Fruit fly (Drosophila melanogaster) whole organism, embryonic: ENCODE results near the gene CAH3.

Source experiments
- Bgb ChIP-seq: fragments of 200-800 bp; sonication (Bioruptor generic); IDR thresholded peaks from 2 replicates; pipeline ENCODE4 v1.3.6; 2022; ENCODE audit warnings: missing biosample characterization, missing genetic modification characterization; ENCODE audit not compliant: partially characterized antibody
- CG10321 ChIP-seq: fragments of 200-800 bp; sonication (Bioruptor generic); IDR thresholded peaks from 2 replicates; pipeline ENCODE4 v1.3.6; 2022; ENCODE audit warnings: missing biosample characterization, missing genetic modification characterization
- CG10462 ChIP-seq: fragments of 200-800 bp; sonication (Bioruptor generic); optimal IDR thresholded peaks from 2 replicates; lab custom pipeline; 2016; ENCODE audit warnings: missing biosample characterization, missing genetic modification characterization
- CG12219 ChIP-seq: fragments of 200-800 bp; sonication (Bioruptor generic); optimal IDR thresholded peaks from 3 replicates; lab custom pipeline; 2018; ENCODE audit warnings: missing biosample characterization, mild to moderate bottlenecking, missing genetic modification characterization
- CG15601 ChIP-seq: fragments of 200-800 bp; sonication (Bioruptor generic); optimal IDR thresholded peaks from 3 replicates; lab custom pipeline; 2019; ENCODE audit warnings: missing biosample characterization, mild to moderate bottlenecking, missing genetic modification characterization, moderate library complexity
- CG16779 ChIP-seq: fragments of 200-800 bp; sonication (Bioruptor generic); IDR thresholded peaks from 2 replicates; pipeline ENCODE4 v1.3.6; 2022; ENCODE audit warnings: missing biosample characterization, missing genetic modification characterization
- CG17328 ChIP-seq: fragments of 200-800 bp; sonication (Bioruptor generic); IDR thresholded peaks from 2 replicates; pipeline ENCODE4 v1.3.6; 2022; ENCODE audit warnings: missing biosample characterization, missing genetic modification characterization
- CG18262 ChIP-seq: fragments of 200-800 bp; optimal IDR thresholded peaks from 3 replicates; lab custom pipeline; 2019; ENCODE audit warnings: missing biosample characterization, mild to moderate bottlenecking, missing genetic modification characterization, moderate library complexity
- CG1832 ChIP-seq: fragments of 200-800 bp; sonication (Bioruptor generic); optimal IDR thresholded peaks from 2 replicates; lab custom pipeline; 2017; ENCODE audit warnings: missing biosample characterization, mild to moderate bottlenecking, missing genetic modification characterization, inconsistent platforms
- CG18619 ChIP-seq: fragments of 200-800 bp; sonication (Bioruptor generic); optimal IDR thresholded peaks from 3 replicates; lab custom pipeline; 2017; ENCODE audit warnings: missing biosample characterization, mild to moderate bottlenecking, missing genetic modification characterization
- CG2129 ChIP-seq: fragments of 200-800 bp; sonication (Bioruptor generic); IDR thresholded peaks from 2 replicates; pipeline ENCODE4 v1.3.6; 2022; ENCODE audit warnings: missing biosample characterization, missing genetic modification characterization; ENCODE audit not compliant: partially characterized antibody
- CG3065 ChIP-seq: fragments of 200-800 bp; sonication (Bioruptor generic); optimal IDR thresholded peaks from 2 replicates; lab custom pipeline; 2016; ENCODE audit warnings: missing biosample characterization, missing genetic modification characterization
- CG32767 ChIP-seq: fragments of 200-800 bp; sonication (Bioruptor generic); IDR thresholded peaks from 2 replicates; pipeline ENCODE4 v1.3.6; 2022; ENCODE audit warnings: missing biosample characterization, missing genetic modification characterization
- CG3838 ChIP-seq: fragments of 200-800 bp; sonication (Bioruptor generic); optimal IDR thresholded peaks from 3 replicates; lab custom pipeline; 2016; ENCODE audit warnings: missing biosample characterization, missing genetic modification characterization
- CG6683 ChIP-seq: fragments of 200-800 bp; sonication (Bioruptor generic); optimal IDR thresholded peaks from 2 replicates; lab custom pipeline; 2017; ENCODE audit warnings: missing biosample characterization, mild to moderate bottlenecking, missing genetic modification characterization, missing genetic modification reagents
- CG6813 ChIP-seq: fragments of 200-800 bp; sonication (Bioruptor generic); optimal IDR thresholded peaks from 2 replicates; lab custom pipeline; 2017; ENCODE audit warnings: missing biosample characterization, missing genetic modification characterization, mild to moderate bottlenecking, moderate library complexity, missing genetic modification reagents
- CG7271 ChIP-seq: fragments of 200-800 bp; sonication (Bioruptor generic); optimal IDR thresholded peaks from 2 replicates; lab custom pipeline; 2018; ENCODE audit warnings: missing biosample characterization, mild to moderate bottlenecking, missing genetic modification characterization, moderate library complexity
- CG8089 ChIP-seq: fragments of 200-800 bp; sonication (Bioruptor generic); optimal IDR thresholded peaks from 3 replicates; lab custom pipeline; 2016; ENCODE audit warnings: missing biosample characterization, missing genetic modification characterization
- CG8359 ChIP-seq: fragments of 200-800 bp; sonication (Bioruptor generic); optimal IDR thresholded peaks from 2 replicates; lab custom pipeline; 2017; ENCODE audit warnings: missing biosample characterization, mild to moderate bottlenecking, missing genetic modification characterization, borderline replicate concordance
- CTCF ChIP-seq: fragments of 200-800 bp; sonication (Bioruptor generic); optimal IDR thresholded peaks from 2 replicates; lab custom pipeline; 2017; ENCODE audit warnings: missing biosample characterization, mild to moderate bottlenecking, missing genetic modification characterization, moderate library complexity
- Chrac-16 ChIP-seq: fragments of 200-800 bp; sonication (Bioruptor generic); optimal IDR thresholded peaks from 3 replicates; lab custom pipeline; 2016; ENCODE audit warnings: missing biosample characterization, missing genetic modification characterization
- D19B ChIP-seq: fragments of 200-800 bp; sonication (Bioruptor generic); optimal IDR thresholded peaks from 2 replicates; lab custom pipeline; 2017; ENCODE audit warnings: missing biosample characterization, mild to moderate bottlenecking, missing genetic modification characterization
- Doc2 ChIP-seq: fragments of 200-800 bp; sonication (Bioruptor generic); IDR thresholded peaks from 2 replicates; pipeline ENCODE4 v1.3.6; 2022; ENCODE audit warnings: missing biosample characterization, missing genetic modification characterization
- Ets65A ChIP-seq: fragments of 200-800 bp; sonication (Bioruptor generic); peaks from one replicate; lab custom pipeline; 2016; ENCODE audit warnings: missing biosample characterization, missing genetic modification characterization
- GATAe ChIP-seq: fragments of 200-800 bp; sonication (Bioruptor generic); conservative IDR thresholded peaks from 2 replicates; pipeline ENCODE4 v1.3.6; 2022; ENCODE audit warnings: missing biosample characterization, missing genetic modification characterization
- Hr3 ChIP-seq: fragments of 200-800 bp; sonication (Bioruptor generic); optimal IDR thresholded peaks from 3 replicates; lab custom pipeline; 2016; ENCODE audit warnings: missing biosample characterization, missing genetic modification characterization
- Max ChIP-seq: fragments of 200-800 bp; sonication (Bioruptor generic); optimal IDR thresholded peaks from 2 replicates; lab custom pipeline; 2016; ENCODE audit warnings: missing biosample characterization, mild to moderate bottlenecking, missing genetic modification characterization
- Mrtf ChIP-seq: fragments of 200-800 bp; sonication (Bioruptor generic); IDR thresholded peaks from 3 replicates; pipeline ENCODE4 v1.3.6; 2022; ENCODE audit warnings: missing biosample characterization, missing genetic modification characterization
- NC2α ChIP-seq: fragments of 200-800 bp; sonication (Bioruptor generic); optimal IDR thresholded peaks from 2 replicates; lab custom pipeline; 2016; ENCODE audit warnings: missing biosample characterization, missing genetic modification characterization
- NK7.1 ChIP-seq: fragments of 200-800 bp; sonication (Bioruptor generic); optimal IDR thresholded peaks from 3 replicates; lab custom pipeline; 2016; ENCODE audit warnings: missing biosample characterization, missing genetic modification characterization
- Poxn ChIP-seq: fragments of 200-800 bp; sonication (Bioruptor generic); IDR thresholded peaks from 2 replicates; pipeline ENCODE4 v1.3.6; 2022; ENCODE audit warnings: missing biosample characterization, missing genetic modification characterization
- Sox100B ChIP-seq: fragments of 200-800 bp; sonication (Bioruptor generic); optimal IDR thresholded peaks from 3 replicates; lab custom pipeline; 2018; ENCODE audit warnings: missing biosample characterization, mild to moderate bottlenecking, missing genetic modification characterization
- aop ChIP-seq: fragments of 200-800 bp; sonication (Bioruptor generic); IDR thresholded peaks from 2 replicates; pipeline ENCODE4 v1.3.6; 2022; ENCODE audit warnings: missing biosample characterization, missing genetic modification characterization
- ato ChIP-seq: fragments of 200-800 bp; sonication (Bioruptor generic); IDR thresholded peaks from 2 replicates; pipeline ENCODE4 v1.3.6; 2022; ENCODE audit warnings: missing biosample characterization, missing genetic modification characterization; ENCODE audit not compliant: partially characterized antibody
- cad ChIP-seq: fragments of >200 bp; optimal IDR thresholded peaks from 2 replicates; lab custom pipeline; 2017; ENCODE audit warnings: missing biosample characterization, missing genetic modification characterization
- chinmo ChIP-seq: fragments of 200-800 bp; sonication (Bioruptor generic); IDR thresholded peaks from 4 replicates; pipeline ENCODE4 v1.3.6; 2022; ENCODE audit warnings: missing biosample characterization, missing genetic modification characterization; ENCODE audit not compliant: partially characterized antibody
- croc ChIP-seq: fragments of 200-800 bp; sonication (Bioruptor generic); conservative IDR thresholded peaks from 3 replicates; pipeline ENCODE4 v1.3.6; 2022; ENCODE audit warnings: missing biosample characterization, missing genetic modification characterization
- eve ChIP-seq, 2 experiments: fragments of >200 bp; optimal IDR thresholded peaks; 2 replicates each; lab custom pipeline; 2017; ENCODE audit warnings: missing biosample characterization in 2 of 2, missing genetic modification characterization in 2 of 2
- gt ChIP-seq: fragments of 200-800 bp; sonication (Bioruptor generic); IDR thresholded peaks from 2 replicates; pipeline ENCODE4 v1.3.6; 2022; ENCODE audit warnings: missing biosample characterization, missing genetic modification characterization
- hbn ChIP-seq: fragments of 200-800 bp; sonication (Bioruptor generic); IDR thresholded peaks from 2 replicates; pipeline ENCODE4 v1.3.6; 2022; ENCODE audit warnings: missing biosample characterization, missing genetic modification characterization; ENCODE audit not compliant: partially characterized antibody
- mirr ChIP-seq: fragments of 200-800 bp; sonication (Bioruptor generic); optimal IDR thresholded peaks from 3 replicates; lab custom pipeline; 2018; ENCODE audit warnings: missing biosample characterization, mild to moderate bottlenecking, missing genetic modification characterization
- nmo ChIP-seq: fragments of 200-800 bp; sonication (Bioruptor generic); optimal IDR thresholded peaks from 2 replicates; lab custom pipeline; 2018; ENCODE audit warnings: missing biosample characterization, mild to moderate bottlenecking, missing genetic modification characterization, moderate library complexity
- odd ChIP-seq: fragments of 200-800 bp; sonication (Bioruptor generic); optimal IDR thresholded peaks from 2 replicates; lab custom pipeline; 2017; ENCODE audit warnings: missing biosample characterization, mild to moderate bottlenecking, missing genetic modification characterization
- peb ChIP-seq: fragments of 200-800 bp; sonication (Bioruptor generic); IDR thresholded peaks from 2 replicates; pipeline ENCODE4 v1.3.6; 2022; ENCODE audit warnings: missing biosample characterization, missing genetic modification characterization
- pzg ChIP-seq: fragments of 200-800 bp; sonication (Bioruptor generic); optimal IDR thresholded peaks from 3 replicates; lab custom pipeline; 2018; ENCODE audit warnings: missing biosample characterization, mild to moderate bottlenecking, missing genetic modification characterization, moderate library complexity
- ro ChIP-seq: fragments of 200-800 bp; sonication (Bioruptor generic); IDR thresholded peaks from 2 replicates; pipeline ENCODE4 v1.3.6; 2022; ENCODE audit warnings: missing biosample characterization, missing genetic modification characterization
- salm ChIP-seq: fragments of 200-800 bp; sonication (Bioruptor generic); optimal IDR thresholded peaks from 2 replicates; lab custom pipeline; 2018; ENCODE audit warnings: missing biosample characterization, mild to moderate bottlenecking, missing genetic modification characterization
- shn ChIP-seq: fragments of 200-800 bp; sonication (Bioruptor generic); optimal IDR thresholded peaks from 3 replicates; lab custom pipeline; 2016; ENCODE audit warnings: missing biosample characterization, missing genetic modification characterization
- tna ChIP-seq: fragments of 200-800 bp; sonication (Bioruptor generic); IDR thresholded peaks from 2 replicates; pipeline ENCODE4 v1.3.6; 2022; ENCODE audit warnings: missing biosample characterization, missing genetic modification characterization; ENCODE audit not compliant: partially characterized antibody
- vnd ChIP-seq: fragments of 200-800 bp; sonication (Bioruptor generic); IDR thresholded peaks from 3 replicates; pipeline ENCODE4 v1.3.6; 2022; ENCODE audit warnings: missing biosample characterization, missing genetic modification characterization; ENCODE audit not compliant: partially characterized antibody

The CAH3 gene

DNA sequence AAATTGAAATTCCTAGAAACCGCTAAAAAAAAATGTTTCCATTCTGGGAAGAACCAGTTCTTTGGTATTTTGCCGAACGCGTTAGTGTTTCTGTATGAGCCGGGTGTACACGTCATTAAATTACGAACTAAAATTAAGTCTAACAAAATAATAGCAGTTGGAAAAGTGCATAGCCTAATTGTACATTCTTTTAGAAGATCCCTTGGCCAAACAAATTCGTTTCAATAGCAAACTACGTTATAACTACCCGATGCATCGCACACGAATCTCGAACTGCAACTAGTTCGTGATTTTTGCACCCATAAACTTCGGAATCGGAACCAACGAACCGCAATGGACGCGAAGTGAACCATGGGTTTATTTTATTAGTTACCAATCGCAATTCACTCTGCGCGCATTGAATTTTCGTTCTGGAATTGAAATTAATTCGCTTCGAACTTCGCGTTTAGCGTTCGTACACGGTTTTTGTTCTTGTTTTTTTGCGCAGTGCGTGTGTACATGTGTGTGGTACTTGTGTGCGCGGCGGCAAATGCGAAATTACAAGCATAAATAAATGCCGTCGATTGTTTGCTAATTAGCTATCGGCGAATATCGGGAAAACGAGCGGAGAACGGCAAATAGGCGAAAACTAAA lies at the start of gene CAH3:
TSS of gene CAH3 (plus strand) at position 64 of the 633 bp plus-strand sequence.
- TF ChIP-seq D19B (GFP tag; lab: Kevin White, UChicago) (peak; percentile 86), CG6813 (GFP tag; lab: Kevin White, UChicago) (peak; percentile 89), CG2129 (GFP tag; lab: Robert Waterston, UW) (no peak), Mrtf (GFP tag; lab: Robert Waterston, UW) (peak; percentile 89), ato (GFP tag; lab: Robert Waterston, UW) (no peak), nmo (GFP tag; lab: Kevin White, UChicago) (peak; percentile 96), CG12219 (peak; percentile 95), CG8089 (GFP tag; lab: Kevin White, UChicago) (peak; percentile 92), chinmo (GFP tag; lab: Robert Waterston, UW) (no peak), odd (GFP tag; lab: Kevin White, UChicago) (peak; percentile 85), GATAe (GFP tag; lab: Robert Waterston, UW) (no peak; the same call in 1 of the 2 replicates), tna (GFP tag; lab: Robert Waterston, UW) (no peak), CG32767 (GFP tag; lab: Robert Waterston, UW) (peak; percentile 90), CG3065 (GFP tag; lab: Kevin White, UChicago) (peak; percentile 80), Doc2 (GFP tag; lab: Robert Waterston, UW) (peak; percentile 48; the same call in 1 of the 2 replicates), CG8359 (peak; percentile 71), shn (GFP tag; lab: Kevin White, UChicago) (peak; percentile 94), CTCF (GFP tag; lab: Kevin White, UChicago) (peak; percentile 41), Poxn (GFP tag; lab: Robert Waterston, UW) (peak; percentile 65; the same call in 1 of the 2 replicates), CG10462 (GFP tag; lab: Kevin White, UChicago) (peak; percentile 81), salm (tag; lab: Kevin White, UChicago) (peak; percentile 84), CG18262 (tag; lab: Kevin White, UChicago) (peak; percentile 95), Hr3 (GFP tag; lab: Kevin White, UChicago) (peak; percentile 87), hbn (GFP tag; lab: Robert Waterston, UW) (no peak), Sox100B (GFP tag; lab: Kevin White, UChicago) (peak; percentile 92), CG7271 (tag; lab: Kevin White, UChicago) (peak; percentile 65), peb (peak; percentile 85), CG1832 (GFP tag; lab: Kevin White, UChicago) (no peak), CG3838 (GFP tag; lab: Kevin White, UChicago) (peak; percentile 64), croc (GFP tag; lab: Robert Waterston, UW) (peak; percentile 88), CG17328 (peak; percentile 95), gt (peak; percentile 77), pzg (peak; percentile 53), Ets65A (peak; percentile 97), NC2α (peak; percentile 85), CG10321 (GFP tag; lab: Robert Waterston, UW) (peak; percentile 57), cad (GFP tag; lab: Kevin White, UChicago) (no peak), Bgb (GFP tag; lab: Robert Waterston, UW) (peak; percentile 32; the same call in 1 of the 2 replicates), CG6683 (GFP tag; lab: Kevin White, UChicago) (peak; percentile 76), NK7.1 (GFP tag; lab: Kevin White, UChicago) (peak; percentile 90), aop (GFP tag; lab: Robert Waterston, UW) (peak; percentile 78), vnd (GFP tag; lab: Robert Waterston, UW) (no peak), CG16779 (GFP tag; lab: Robert Waterston, UW) (peak; percentile 81), ro (GFP tag; lab: Robert Waterston, UW) (peak; percentile 58; the same call in 1 of the 2 replicates), Max (peak; percentile 90), Chrac-16 (GFP tag; lab: Kevin White, UChicago) (peak; percentile 91), CG18619 (GFP tag; lab: Kevin White, UChicago) (peak; percentile 93), mirr (GFP tag; lab: Kevin White, UChicago) (peak; percentile 92), CG15601 (tag; lab: Kevin White, UChicago) (peak; percentile 91), eve (GFP tag; optimal IDR thresholded peaks at IDR 0.05; lab: Kevin White, UChicago) (peak; percentile 23 to 97)
